Worm (Caenorhabditis elegans) whole organism, mixed stage, embryonic: Measurements from ENCODE around the gene T13C2.3.

Experiments
- M03D4.4 ChIP-seq: sonication (generic microtip); optimal IDR thresholded peaks from 2 replicates; lab custom pipeline; 2017; ENCODE audit warnings: mild to moderate bottlenecking, missing genetic modification characterization, missing compliant biosample characterization
- bed-3 ChIP-seq: fragments of 200-800 bp; sonication (Bioruptor generic); optimal IDR thresholded peaks from 3 replicates; lab custom pipeline; 2018; ENCODE audit warnings: mild to moderate bottlenecking, missing genetic modification characterization, moderate library complexity, missing compliant biosample characterization
- blmp-1 ChIP-seq: fragments of 150-350 bp; optimal IDR thresholded peaks from 2 replicates; lab custom pipeline; 2014; ENCODE audit warnings: missing biosample characterization, missing genetic modification characterization
- ceh-39 ChIP-seq: fragments of 150-350 bp; optimal IDR thresholded peaks from 2 replicates; lab custom pipeline; 2014; ENCODE audit warnings: missing biosample characterization, missing genetic modification characterization
- ceh-83 ChIP-seq: fragments of 200-800 bp; sonication (Bioruptor generic); optimal IDR thresholded peaks from 2 replicates; lab custom pipeline; 2018; ENCODE audit warnings: mild to moderate bottlenecking, missing genetic modification characterization, missing compliant biosample characterization
- ces-1 ChIP-seq: fragments of 150-350 bp; optimal IDR thresholded peaks from 2 replicates; lab custom pipeline; 2014; ENCODE audit warnings: missing biosample characterization, missing genetic modification reagents, missing genetic modification characterization
- cnd-1 ChIP-seq: fragments of 200-800 bp; sonication (Bioruptor generic); optimal IDR thresholded peaks from 2 replicates; lab custom pipeline; 2018; ENCODE audit warnings: mild to moderate bottlenecking, missing genetic modification characterization, missing compliant biosample characterization
- drap-1 ChIP-seq: fragments of 200-800 bp; sonication (Bioruptor generic); optimal IDR thresholded peaks from 3 replicates; lab custom pipeline; 2018; ENCODE audit warnings: mild to moderate bottlenecking, missing genetic modification characterization, missing compliant biosample characterization
- elt-1 ChIP-seq: sonication (generic microtip); optimal IDR thresholded peaks from 2 replicates; lab custom pipeline; 2017; ENCODE audit warnings: missing genetic modification characterization, mild to moderate bottlenecking, missing compliant biosample characterization, antibody characterized with exemption, moderate library complexity, borderline replicate concordance; ENCODE audit not compliant: insufficient read depth
- elt-3 ChIP-seq: fragments of 150-350 bp; optimal IDR thresholded peaks from 2 replicates; lab custom pipeline; 2014; ENCODE audit warnings: missing biosample characterization, missing genetic modification characterization
- flh-1 ChIP-seq: fragments of 200-800 bp; sonication (Bioruptor generic); optimal IDR thresholded peaks from 2 replicates; lab custom pipeline; 2018; ENCODE audit warnings: mild to moderate bottlenecking, missing genetic modification characterization, moderate library complexity, missing compliant biosample characterization
- ham-2 ChIP-seq: fragments of 200-800 bp; sonication (Bioruptor generic); optimal IDR thresholded peaks from 2 replicates; lab custom pipeline; 2018; ENCODE audit warnings: mild to moderate bottlenecking, missing genetic modification characterization, missing compliant biosample characterization
- hlh-1 ChIP-seq: fragments of 150-350 bp; optimal IDR thresholded peaks from 2 replicates; lab custom pipeline; 2014; ENCODE audit warnings: missing biosample characterization, missing genetic modification reagents, missing genetic modification characterization
- lin-13 ChIP-seq: fragments of 150-350 bp; optimal IDR thresholded peaks from 2 replicates; lab custom pipeline; 2014; ENCODE audit warnings: missing biosample characterization, missing genetic modification characterization
- lsy-2 ChIP-seq: fragments of 150-350 bp; optimal IDR thresholded peaks from 2 replicates; lab custom pipeline; 2014; ENCODE audit warnings: missing biosample characterization, missing genetic modification characterization
- mab-5 ChIP-seq: fragments of 150-350 bp; optimal IDR thresholded peaks from 2 replicates; lab custom pipeline; 2014; ENCODE audit warnings: missing biosample characterization, missing genetic modification characterization
- mep-1 ChIP-seq: fragments of 150-350 bp; optimal IDR thresholded peaks from 2 replicates; lab custom pipeline; 2017; ENCODE audit warnings: missing biosample characterization, missing genetic modification reagents, missing genetic modification characterization, inconsistent platforms
- mls-2 ChIP-seq: sonication (generic microtip); optimal IDR thresholded peaks from 2 replicates; lab custom pipeline; 2016; ENCODE audit warnings: mild to moderate bottlenecking, missing genetic modification characterization, moderate library complexity, missing compliant biosample characterization
- nhr-12 ChIP-seq: fragments of 150-350 bp; optimal IDR thresholded peaks from 2 replicates; lab custom pipeline; 2014; ENCODE audit warnings: missing biosample characterization, missing genetic modification characterization
- nhr-2 ChIP-seq: fragments of 150-350 bp; optimal IDR thresholded peaks from 2 replicates; lab custom pipeline; 2014; ENCODE audit warnings: missing biosample characterization, missing genetic modification characterization
- nhr-237 ChIP-seq: fragments of 150-350 bp; optimal IDR thresholded peaks from 2 replicates; lab custom pipeline; 2014; ENCODE audit warnings: missing biosample characterization, missing genetic modification characterization
- nhr-76 ChIP-seq: sonication (generic microtip); optimal IDR thresholded peaks from 2 replicates; lab custom pipeline; 2017; ENCODE audit warnings: missing biosample characterization, missing genetic modification characterization
- pha-4 ChIP-seq: fragments of 150-350 bp; optimal IDR thresholded peaks from 2 replicates; lab custom pipeline; 2018; ENCODE audit warnings: missing biosample characterization, missing genetic modification reagents, missing genetic modification characterization
- sem-2 ChIP-seq: fragments of 200-800 bp; sonication (Bioruptor generic); optimal IDR thresholded peaks from 2 replicates; lab custom pipeline; 2018; ENCODE audit warnings: mild to moderate bottlenecking, missing genetic modification characterization, missing compliant biosample characterization
- snpc-4 ChIP-seq: fragments of 150-350 bp; optimal IDR thresholded peaks from 2 replicates; lab custom pipeline; 2014; ENCODE audit warnings: missing biosample characterization, missing genetic modification characterization
- sptf-1 ChIP-seq: sonication (generic microtip); optimal IDR thresholded peaks from 2 replicates; lab custom pipeline; 2017; ENCODE audit warnings: mild to moderate bottlenecking, missing genetic modification characterization, moderate library complexity, missing compliant biosample characterization
- tbx-8 ChIP-seq: fragments of 200-800 bp; sonication (Bioruptor generic); optimal IDR thresholded peaks from 2 replicates; lab custom pipeline; 2018; ENCODE audit warnings: mild to moderate bottlenecking, missing genetic modification characterization, moderate library complexity, missing compliant biosample characterization
- unc-120 ChIP-seq: sonication (generic microtip); optimal IDR thresholded peaks from 2 replicates; lab custom pipeline; 2017; ENCODE audit warnings: missing genetic modification characterization, missing compliant biosample characterization; ENCODE audit not compliant: poor library complexity, severe bottlenecking
- unc-39 ChIP-seq: fragments of 150-350 bp; optimal IDR thresholded peaks from 2 replicates; lab custom pipeline; 2014; ENCODE audit warnings: missing biosample characterization, missing genetic modification characterization
- unc-62 ChIP-seq: fragments of 150-350 bp; optimal IDR thresholded peaks from 2 replicates; lab custom pipeline; 2014; ENCODE audit warnings: missing biosample characterization, missing genetic modification reagents, missing genetic modification characterization
- zip-8 ChIP-seq: fragments of 150-350 bp; optimal IDR thresholded peaks from 2 replicates; lab custom pipeline; 2014; ENCODE audit warnings: missing biosample characterization, missing genetic modification characterization
- ztf-11 ChIP-seq: fragments of 150-350 bp; optimal IDR thresholded peaks from 2 replicates; lab custom pipeline; 2014; ENCODE audit warnings: missing biosample characterization, missing genetic modification characterization

The T13C2.3 gene

DNA sequence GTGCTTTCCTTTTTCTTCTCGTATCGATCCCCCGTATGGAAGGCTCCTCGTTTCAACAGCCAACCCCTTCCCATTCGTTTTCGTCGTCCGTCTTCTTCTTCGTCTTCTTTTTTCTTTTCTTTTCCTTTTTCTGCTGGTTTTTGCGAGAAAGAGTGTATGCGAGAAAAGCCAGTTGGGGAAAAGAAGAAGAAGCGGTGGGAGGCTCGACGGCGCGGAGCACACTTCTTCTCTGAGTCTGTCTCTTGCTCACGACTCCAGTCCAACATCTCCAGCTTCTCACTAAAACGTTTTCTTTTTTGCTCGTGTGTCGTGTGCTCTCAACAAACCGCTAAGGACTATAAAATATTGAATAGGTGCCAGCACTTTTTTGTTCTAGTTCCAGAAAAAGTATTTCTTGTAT lies 19.5 kb downstream of the T13C2.3 start:
- TF ChIP-seq ceh-39 (no peak), unc-62 (no peak), ces-1 (no peak), bed-3 (GFP tag; lab: Kevin White, UChicago) (no peak), flh-1 (GFP tag; lab: Kevin White, UChicago) (no peak), ztf-11 (tag; lab: Kevin White, UChicago) (no peak), ham-2 (no peak), unc-120 (tag; lab: Kevin White, UChicago) (no peak), elt-3 (tag; lab: Kevin White, UChicago) (no peak), sptf-1 (tag; lab: Kevin White, UChicago) (no peak)

DNA sequence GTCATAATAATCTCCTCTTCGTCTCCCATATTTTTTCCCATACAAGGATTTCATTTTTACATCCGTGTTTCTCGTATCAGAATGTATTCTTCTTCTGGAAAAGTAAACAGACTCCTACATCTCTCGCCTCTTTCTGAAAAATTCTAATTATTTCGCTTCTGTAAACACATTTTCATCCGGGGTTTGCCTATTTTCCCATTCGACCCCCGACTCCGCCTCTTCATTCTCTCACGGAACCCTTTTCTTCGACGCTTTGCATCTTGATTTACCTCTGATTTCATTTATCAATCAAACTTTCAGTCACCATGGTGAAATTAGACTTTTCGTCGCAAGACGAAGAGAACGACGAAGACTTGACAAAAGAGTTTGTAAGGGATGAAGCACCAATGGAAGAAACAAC lies 21.6 kb downstream of the T13C2.3 start, which contains the start of gene snt-1:
snt-1 (plus strand) TSS at position 301 of the 400 bp plus-strand sequence.
- TF ChIP-seq sptf-1 (tag; lab: Kevin White, UChicago) (no peak), ces-1 (peak; percentile 25)

DNA sequence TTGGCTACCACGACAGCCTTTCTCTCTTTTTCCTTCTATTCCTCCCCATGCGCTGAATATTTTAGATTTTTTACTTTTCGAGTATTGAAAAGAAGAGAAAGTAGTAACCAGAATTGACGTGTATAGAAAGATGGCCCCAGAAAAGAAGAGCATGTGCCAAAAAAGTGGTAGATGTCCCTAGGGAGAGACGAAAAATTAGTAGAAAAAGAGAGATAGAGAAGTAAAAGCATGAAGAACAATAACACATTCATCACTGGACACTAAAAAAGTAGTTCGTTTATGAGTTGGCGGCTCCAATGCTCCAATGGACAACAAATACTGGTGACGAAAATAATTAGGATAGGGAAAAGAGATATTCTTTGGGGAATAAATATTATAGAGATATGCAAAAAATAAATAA lies 23.5 kb downstream of the T13C2.3 start:
- peak; percentile 51 for TF ChIP-seq ces-1
- TF ChIP-seq nhr-12 (tag; lab: Kevin White, UChicago) = no peak
- no peak for TF ChIP-seq hlh-1 (tag; lab: Kevin White, UChicago)
- TF ChIP-seq zip-8 (tag; lab: Kevin White, UChicago) = no peak

DNA sequence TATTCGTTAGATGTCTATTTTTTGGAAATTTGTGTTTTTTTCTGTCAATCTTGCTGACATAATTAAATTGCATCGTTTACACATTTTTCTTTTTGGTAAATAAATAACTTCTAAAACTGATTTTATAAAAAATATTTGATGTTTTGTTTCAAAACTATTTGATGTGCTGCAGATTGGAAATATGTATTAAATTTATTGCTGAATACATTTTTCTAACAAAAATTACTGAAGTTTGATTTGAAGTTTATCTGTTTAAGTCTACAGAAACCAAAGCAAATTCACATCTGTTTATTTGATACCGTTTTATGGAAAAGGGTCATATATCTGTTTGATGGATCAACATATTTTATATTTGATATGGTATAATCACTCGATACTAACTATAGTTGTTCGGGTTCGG lies 27.3 kb downstream of the T13C2.3 start:
- TF ChIP-seq ceh-39 = no peak
- TF ChIP-seq tbx-8 (GFP tag; lab: Kevin White, UChicago) = no peak
- TF ChIP-seq mls-2 (tag; lab: Kevin White, UChicago) = no peak
- TF ChIP-seq lsy-2 (tag; lab: Kevin White, UChicago) = no peak
- no peak for TF ChIP-seq ham-2
- TF ChIP-seq flh-1 (GFP tag; lab: Kevin White, UChicago) = no peak
- TF ChIP-seq elt-3 (tag; lab: Kevin White, UChicago) = no peak
- no peak for TF ChIP-seq drap-1 (GFP tag; lab: Kevin White, UChicago)
- TF ChIP-seq pha-4 (tag; lab: Kevin White, UChicago) = no peak
- no peak for TF ChIP-seq nhr-237 (tag; lab: Kevin White, UChicago)
- no peak for TF ChIP-seq M03D4.4 (tag; lab: Kevin White, UChicago)
- no peak for TF ChIP-seq mab-5 (tag; lab: Kevin White, UChicago)
- TF ChIP-seq lin-13 = no peak
- no peak for TF ChIP-seq snpc-4 (tag; lab: Kevin White, UChicago)

DNA sequence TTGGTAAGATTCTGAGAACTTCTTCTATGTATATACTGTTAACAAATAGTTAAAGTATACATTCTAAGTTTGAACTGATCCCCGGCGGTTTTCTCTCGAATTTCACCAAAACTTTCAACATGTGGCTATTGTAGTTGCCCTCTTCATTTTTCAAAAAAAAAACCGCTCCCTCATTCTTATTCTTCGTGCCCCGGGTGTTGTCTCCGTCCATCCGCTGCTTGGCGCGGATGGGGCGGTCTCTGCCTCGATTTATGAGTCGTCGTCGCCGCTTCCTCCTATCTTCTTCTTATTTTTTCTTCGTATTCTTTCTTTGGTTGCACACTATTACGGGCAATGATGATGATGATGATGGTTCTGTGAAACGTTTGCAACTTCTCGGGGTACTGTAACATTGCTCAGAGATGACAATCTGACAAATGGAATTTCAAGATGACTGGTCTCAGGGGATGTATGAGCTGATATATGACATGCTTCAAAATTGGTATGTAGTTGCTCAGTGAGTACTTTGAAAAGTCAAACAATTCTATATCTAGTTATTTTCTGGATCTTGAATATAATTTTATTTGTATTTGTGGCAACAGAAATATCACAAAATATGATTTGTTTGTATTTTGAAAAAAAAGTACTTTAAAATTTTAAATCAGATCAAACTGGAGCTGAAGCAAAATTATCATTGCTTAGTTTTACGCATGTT lies 31.4 kb downstream of the T13C2.3 start:
- TF ChIP-seq nhr-76 (tag; lab: Kevin White, UChicago) (no peak), mep-1 (tag; lab: Kevin White, UChicago) (no peak), sem-2 (GFP tag; lab: Kevin White, UChicago) (no peak), cnd-1 (tag; lab: Kevin White, UChicago) (no peak), ces-1 (no peak), nhr-237 (tag; lab: Kevin White, UChicago) (no peak), pha-4 (tag; lab: Kevin White, UChicago) (no peak), snpc-4 (tag; lab: Kevin White, UChicago) (no peak), bed-3 (GFP tag; lab: Kevin White, UChicago) (no peak), unc-120 (tag; lab: Kevin White, UChicago) (no peak), sptf-1 (tag; lab: Kevin White, UChicago) (no peak), elt-1 (no peak), hlh-1 (tag; lab: Kevin White, UChicago) (no peak), ham-2 (no peak), nhr-2 (no peak), unc-39 (tag; lab: Kevin White, UChicago) (no peak), ceh-83 (GFP tag; lab: Kevin White, UChicago) (no peak), elt-3 (tag; lab: Kevin White, UChicago) (no peak), lsy-2 (tag; lab: Kevin White, UChicago) (no peak), blmp-1 (tag; lab: Kevin White, UChicago) (no peak)
- TF ChIP-seq, all 35 proteins: peak for 0
